Worm (Caenorhabditis elegans) whole organism, mixed stage, embryonic: ENCODE data around the gene srsy-1.

Source experiments
- elt-3 ChIP-seq: fragments of 150-350 bp; optimal IDR thresholded peaks from 2 replicates; lab custom pipeline; 2014; ENCODE audit warnings: missing biosample characterization, missing genetic modification characterization
- flh-1 ChIP-seq: fragments of 200-800 bp; sonication (Bioruptor generic); optimal IDR thresholded peaks from 2 replicates; lab custom pipeline; 2018; ENCODE audit warnings: mild to moderate bottlenecking, missing genetic modification characterization, moderate library complexity, missing compliant biosample characterization
- lin-13 ChIP-seq: fragments of 150-350 bp; optimal IDR thresholded peaks from 2 replicates; lab custom pipeline; 2014; ENCODE audit warnings: missing biosample characterization, missing genetic modification characterization
- lsy-2 ChIP-seq: fragments of 150-350 bp; optimal IDR thresholded peaks from 2 replicates; lab custom pipeline; 2014; ENCODE audit warnings: missing biosample characterization, missing genetic modification characterization
- mab-5 ChIP-seq: fragments of 150-350 bp; optimal IDR thresholded peaks from 2 replicates; lab custom pipeline; 2014; ENCODE audit warnings: missing biosample characterization, missing genetic modification characterization
- pha-4 ChIP-seq: fragments of 150-350 bp; optimal IDR thresholded peaks from 2 replicates; lab custom pipeline; 2018; ENCODE audit warnings: missing biosample characterization, missing genetic modification reagents, missing genetic modification characterization
- snpc-4 ChIP-seq: fragments of 150-350 bp; optimal IDR thresholded peaks from 2 replicates; lab custom pipeline; 2014; ENCODE audit warnings: missing biosample characterization, missing genetic modification characterization

DNA sequence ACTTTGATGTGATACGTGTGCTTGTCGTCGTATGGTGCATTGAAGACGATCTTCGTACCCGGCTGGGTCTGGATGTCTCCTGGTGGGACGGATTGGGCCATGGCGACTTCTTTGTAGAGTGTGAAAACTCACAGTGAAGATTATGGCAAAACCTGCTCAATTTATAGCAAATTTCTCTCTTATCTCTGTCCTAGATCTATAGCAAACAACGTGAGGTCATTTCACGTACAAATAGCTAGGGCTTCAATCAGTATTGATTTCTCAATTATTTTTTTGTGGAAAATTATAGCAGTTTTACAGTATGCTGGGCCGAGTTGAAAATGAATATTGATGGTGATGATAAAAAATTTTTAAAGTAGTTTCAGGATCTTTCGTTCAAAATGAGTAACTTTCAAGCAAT is 41.1 kb downstream of the srsy-1 start, which contains the start of gene msp-45:
- TF ChIP-seq flh-1 (GFP tag; lab: Kevin White, UChicago) (no peak), mab-5 (tag; lab: Kevin White, UChicago) (no peak), elt-3 (tag; lab: Kevin White, UChicago) (no peak), lin-13 (tag; lab: Kevin White, UChicago) (no peak), lsy-2 (tag; lab: Kevin White, UChicago) (no peak), snpc-4 (tag; lab: Kevin White, UChicago) (no peak), pha-4 (tag; lab: Kevin White, UChicago) (no peak)
